Worm (Caenorhabditis elegans) whole organism, L3 larva: ENCODE measurements around the gene cpna-1.
"Not testable (repeated sequence)": the region's sequence is repeated elsewhere in the genome, so short reads cannot be mapped to it uniquely, and the experiment has no call there.

Experiments used
- ZK546.5 ChIP-seq: sonication (generic microtip); optimal IDR thresholded peaks from 2 replicates; lab custom pipeline; 2017; ENCODE audit warnings: missing biosample characterization, missing genetic modification characterization
- aly-2 ChIP-seq: fragments of 150-350 bp; optimal IDR thresholded peaks from 2 replicates; lab custom pipeline; 2014; ENCODE audit warnings: missing biosample characterization, missing genetic modification characterization
- ama-1 ChIP-seq: fragments of 150-350 bp; optimal IDR thresholded peaks from 2 replicates; lab custom pipeline; 2018
- ceh-16 ChIP-seq: sonication (generic microtip); optimal IDR thresholded peaks from 2 replicates; lab custom pipeline; 2017; ENCODE audit warnings: missing biosample characterization, missing genetic modification characterization
- ceh-82 ChIP-seq: fragments of 150-350 bp; optimal IDR thresholded peaks from 2 replicates; lab custom pipeline; 2014; ENCODE audit warnings: missing biosample characterization, missing genetic modification characterization
- daf-12 ChIP-seq: fragments of 150-350 bp; optimal IDR thresholded peaks from 2 replicates; lab custom pipeline; 2014; ENCODE audit warnings: missing biosample characterization, missing genetic modification reagents, missing genetic modification characterization
- egl-27 ChIP-seq: sonication (generic microtip); optimal IDR thresholded peaks from 4 replicates; lab custom pipeline; 2017; ENCODE audit warnings: missing biosample characterization, missing genetic modification reagents, missing genetic modification characterization
- egl-5 ChIP-seq: fragments of 150-350 bp; optimal IDR thresholded peaks from 2 replicates; lab custom pipeline; 2017; ENCODE audit warnings: missing biosample characterization, missing genetic modification reagents, missing genetic modification characterization, inconsistent platforms
- elt-1 ChIP-seq: fragments of 150-350 bp; optimal IDR thresholded peaks from 2 replicates; lab custom pipeline; 2014; ENCODE audit warnings: missing biosample characterization, missing genetic modification characterization
- elt-2 ChIP-seq: sonication (generic microtip); optimal IDR thresholded peaks from 2 replicates; lab custom pipeline; 2016; ENCODE audit warnings: missing genetic modification reagents, mild to moderate bottlenecking, missing genetic modification characterization, missing compliant biosample characterization
- eor-1 ChIP-seq, 2 experiments: fragments of 150-350 bp; optimal IDR thresholded peaks; 2 replicates each; lab custom pipeline; 2014 to 2018; ENCODE audit warnings: missing biosample characterization in 2 of 2, missing genetic modification characterization in 2 of 2
- fkh-2 ChIP-seq: fragments of 150-350 bp; optimal IDR thresholded peaks from 2 replicates; lab custom pipeline; 2014; ENCODE audit warnings: missing biosample characterization, missing genetic modification reagents, missing genetic modification characterization
- fos-1 ChIP-seq: fragments of 150-350 bp; optimal IDR thresholded peaks from 2 replicates; lab custom pipeline; 2014; ENCODE audit warnings: missing biosample characterization, missing genetic modification characterization
- jun-1 ChIP-seq: fragments of 150-350 bp; optimal IDR thresholded peaks from 2 replicates; lab custom pipeline; 2014; ENCODE audit warnings: missing biosample characterization, missing genetic modification reagents, missing genetic modification characterization
- lin-39 ChIP-seq: fragments of 150-350 bp; optimal IDR thresholded peaks from 2 replicates; lab custom pipeline; 2018; ENCODE audit warnings: missing biosample characterization, missing genetic modification reagents, missing genetic modification characterization
- mdl-1 ChIP-seq: fragments of 150-350 bp; optimal IDR thresholded peaks from 2 replicates; lab custom pipeline; 2014; ENCODE audit warnings: missing biosample characterization, missing genetic modification characterization
- mml-1 ChIP-seq: fragments of 150-350 bp; sonication (generic microtip); optimal IDR thresholded peaks from 3 replicates; lab custom pipeline; 2014; ENCODE audit warnings: missing biosample characterization, missing genetic modification characterization
- nfya-1 ChIP-seq: sonication (generic microtip); optimal IDR thresholded peaks from 2 replicates; lab custom pipeline; 2017; ENCODE audit warnings: missing genetic modification characterization, mild to moderate bottlenecking, missing compliant biosample characterization, antibody characterized with exemption, moderate library complexity; ENCODE audit not compliant: insufficient read depth
- nhr-12 ChIP-seq: fragments of 150-350 bp; optimal IDR thresholded peaks from 2 replicates; lab custom pipeline; 2014; ENCODE audit warnings: missing biosample characterization, missing genetic modification characterization
- nhr-237 ChIP-seq: fragments of 150-350 bp; optimal IDR thresholded peaks from 2 replicates; lab custom pipeline; 2014; ENCODE audit warnings: missing biosample characterization, missing genetic modification characterization
- nhr-25 ChIP-seq: sonication (generic microtip); optimal IDR thresholded peaks from 2 replicates; lab custom pipeline; 2017; ENCODE audit warnings: missing biosample characterization, missing genetic modification characterization
- nhr-28 ChIP-seq: fragments of 150-350 bp; optimal IDR thresholded peaks from 2 replicates; lab custom pipeline; 2014; ENCODE audit warnings: missing biosample characterization, missing genetic modification characterization
- nhr-67 ChIP-seq: fragments of 150-350 bp; optimal IDR thresholded peaks from 2 replicates; lab custom pipeline; 2014; ENCODE audit warnings: missing biosample characterization, missing genetic modification characterization
- nhr-77 ChIP-seq: fragments of 150-350 bp; optimal IDR thresholded peaks from 2 replicates; lab custom pipeline; 2014; ENCODE audit warnings: missing biosample characterization, missing genetic modification characterization
- pqm-1 ChIP-seq: fragments of 150-350 bp; optimal IDR thresholded peaks from 2 replicates; lab custom pipeline; 2017; ENCODE audit warnings: missing biosample characterization, missing genetic modification characterization, inconsistent platforms
- sea-2 ChIP-seq: fragments of 150-350 bp; sonication (generic microtip); optimal IDR thresholded peaks from 4 replicates; lab custom pipeline; 2014; ENCODE audit warnings: missing biosample characterization, missing genetic modification reagents, missing genetic modification characterization
- skn-1 ChIP-seq: fragments of 150-350 bp; optimal IDR thresholded peaks from 2 replicates; lab custom pipeline; 2014; ENCODE audit warnings: missing biosample characterization, missing genetic modification characterization
- snpc-4 ChIP-seq: fragments of 150-350 bp; optimal IDR thresholded peaks from 2 replicates; lab custom pipeline; 2014; ENCODE audit warnings: missing biosample characterization, missing genetic modification characterization
- unc-39 ChIP-seq: sonication (generic microtip); optimal IDR thresholded peaks from 4 replicates; lab custom pipeline; 2017; ENCODE audit warnings: missing biosample characterization, missing genetic modification characterization
- unc-62 ChIP-seq: fragments of 150-350 bp; sonication (generic microtip); optimal IDR thresholded peaks from 4 replicates; lab custom pipeline; 2014; ENCODE audit warnings: missing biosample characterization, missing genetic modification reagents, missing genetic modification characterization

The cpna-1 gene

DNA sequence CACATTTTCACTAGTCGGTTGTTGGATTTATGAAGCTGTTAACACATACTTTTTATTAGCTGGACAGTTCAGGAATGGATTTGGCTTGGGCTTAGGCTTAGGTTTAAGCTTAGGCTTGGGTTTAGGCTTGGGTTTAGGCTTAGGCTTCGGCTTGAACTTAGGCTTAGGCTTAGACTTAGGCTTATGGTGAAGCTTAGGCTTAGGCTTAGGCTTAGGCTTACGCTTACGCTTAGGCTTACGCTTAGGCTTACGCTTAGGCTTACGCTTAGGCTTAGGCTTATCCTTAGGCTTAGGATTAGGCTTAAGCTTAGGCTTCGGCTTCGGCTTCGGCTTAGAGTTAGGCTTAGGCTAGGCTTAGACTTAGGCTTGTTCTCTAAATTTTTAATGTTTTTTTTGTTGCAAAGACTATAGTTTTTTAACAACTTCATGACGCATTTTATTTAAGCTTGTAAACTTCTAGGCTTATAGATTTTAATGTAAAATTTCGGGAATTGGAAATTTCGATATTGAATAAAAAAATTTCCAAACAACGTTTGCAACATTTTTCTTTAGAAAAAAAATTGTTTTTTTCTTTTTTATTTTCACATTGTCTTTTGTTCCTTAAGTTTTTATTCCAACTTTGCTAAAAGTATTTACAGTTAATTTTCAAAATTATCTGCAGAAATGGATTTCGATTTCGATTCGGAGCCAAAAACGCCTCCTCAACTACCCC is 31.2 kb upstream of the cpna-1 start, which contains the start of gene R03H10.2:
TSS of gene R03H10.2 (plus strand) at position 662 of the 712 bp plus-strand sequence.
- TF ChIP-seq elt-2 (tag; lab: Kevin White, UChicago): no peak
- TF ChIP-seq snpc-4 (tag; lab: Kevin White, UChicago): no peak
- TF ChIP-seq fos-1 (tag; lab: Kevin White, UChicago): no peak
- no peak for TF ChIP-seq nfya-1
- TF ChIP-seq ceh-82 (tag; lab: Kevin White, UChicago): no peak

- no peak for TF ChIP-seq nhr-237 (tag; lab: Kevin White, UChicago)
- TF ChIP-seq fos-1 (tag; lab: Kevin White, UChicago): no peak
- TF ChIP-seq unc-62 (GFP tag; lab: Kevin White, UChicago): no peak
- TF ChIP-seq nhr-28 (tag; lab: Kevin White, UChicago): no peak
- TF ChIP-seq egl-5 (tag; lab: Kevin White, UChicago): no peak
- no peak for TF ChIP-seq skn-1 (tag; lab: Kevin White, UChicago)
- no peak for TF ChIP-seq nhr-77 (tag; lab: Kevin White, UChicago)
- TF ChIP-seq ama-1 (lab: Kevin White, UChicago): no peak
- TF ChIP-seq sea-2 (GFP tag; lab: Kevin White, UChicago): no peak
- no peak for TF ChIP-seq daf-12 (tag; lab: Kevin White, UChicago)
- TF ChIP-seq jun-1 (tag; lab: Kevin White, UChicago): no peak
- no peak for TF ChIP-seq ZK546.5 (tag; lab: Kevin White, UChicago)
- no peak for TF ChIP-seq eor-1 (tag; optimal IDR thresholded peaks at IDR 0.05; lab: Kevin White, UChicago)
- TF ChIP-seq nfya-1: no peak
- no peak for TF ChIP-seq fkh-2
- no peak for TF ChIP-seq mdl-1 (tag; lab: Kevin White, UChicago)
- TF ChIP-seq unc-39 (tag; lab: Kevin White, UChicago): no peak
- no peak for TF ChIP-seq elt-2 (tag; lab: Kevin White, UChicago)
- TF ChIP-seq nhr-67 (tag; lab: Kevin White, UChicago): no peak
Observed at ce11 chrII:4157817-4158216, 28.6 kb upstream of the cpna-1 start.

- no peak for TF ChIP-seq nhr-77 (tag; lab: Kevin White, UChicago)
- TF ChIP-seq unc-62 (GFP tag; lab: Kevin White, UChicago): no peak
- no peak for TF ChIP-seq pqm-1 (tag; lab: Kevin White, UChicago)
- no peak for TF ChIP-seq lin-39 (tag; lab: Kevin White, UChicago)
- no peak for TF ChIP-seq nhr-12 (tag; lab: Kevin White, UChicago)
- no peak for TF ChIP-seq unc-39 (tag; lab: Kevin White, UChicago)
- TF ChIP-seq ceh-16 (tag; lab: Kevin White, UChicago): no peak
- TF ChIP-seq ZK546.5 (tag; lab: Kevin White, UChicago): no peak
- TF ChIP-seq, all 47 proteins: peak for 0
Observed at ce11 chrII:4159570-4159969, 26.9 kb upstream of the cpna-1 start.

ce11 chrII:4167833-4168232 is 18.6 kb upstream of the cpna-1 start:
- TF ChIP-seq nhr-25 (no peak), sea-2 (GFP tag; lab: Kevin White, UChicago) (no peak), nhr-67 (tag; lab: Kevin White, UChicago) (no peak), unc-62 (GFP tag; lab: Kevin White, UChicago) (no peak), lin-39 (tag; lab: Kevin White, UChicago) (no peak), snpc-4 (tag; lab: Kevin White, UChicago) (no peak), ZK546.5 (tag; lab: Kevin White, UChicago) (no peak), ama-1 (lab: Kevin White, UChicago) (no peak), daf-12 (tag; lab: Kevin White, UChicago) (no peak), elt-1 (tag; lab: Kevin White, UChicago) (no peak), egl-27 (no peak), aly-2 (tag; lab: Kevin White, UChicago) (no peak), mml-1 (tag; lab: Kevin White, UChicago) (no peak)
- TF ChIP-seq, all 47 proteins: peak for 0

DNA sequence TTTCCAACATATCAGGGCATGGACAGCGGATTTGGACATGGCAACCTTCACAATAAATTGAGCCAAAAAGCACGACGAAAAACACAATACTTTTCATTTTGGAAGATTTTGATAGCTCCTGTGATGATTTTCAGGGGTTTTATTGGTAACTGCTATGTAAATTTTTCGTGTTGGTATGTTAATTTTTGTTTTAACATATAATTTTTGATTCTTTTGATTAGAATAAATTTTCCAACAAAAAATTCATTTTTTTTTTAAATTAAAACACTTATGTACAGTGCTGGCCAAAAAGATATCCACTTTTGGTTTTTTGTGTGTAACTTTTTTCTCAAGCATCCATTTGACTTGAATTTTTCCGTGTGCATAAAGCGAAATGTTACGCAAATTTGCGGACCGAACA is 18.1 kb upstream of the cpna-1 start, which contains the start of gene R03H10.4:
TSS of gene R03H10.4 (minus strand) at position 101 of the 400 bp plus-strand sequence.
- TF ChIP-seq unc-62 (GFP tag; lab: Kevin White, UChicago); eor-1 (tag; optimal IDR thresholded peaks at IDR 0.05; lab: Kevin White, UChicago); mml-1 (tag; lab: Kevin White, UChicago): not testable (repeated sequence)
